Worm (Caenorhabditis elegans) whole organism, late embryonic: ENCODE measurements around the gene F38H4.3.

Experiments used
- C08G9.2 ChIP-seq: sonication (generic microtip); optimal IDR thresholded peaks from 2 replicates; lab custom pipeline; 2016; ENCODE audit warnings: mild to moderate bottlenecking, missing genetic modification characterization, moderate library complexity, missing compliant biosample characterization
- F13H6.1 ChIP-seq: sonication (generic microtip); optimal IDR thresholded peaks from 2 replicates; lab custom pipeline; 2016; ENCODE audit warnings: missing genetic modification characterization, missing compliant biosample characterization
- K02D7.2 ChIP-seq: sonication (generic microtip); optimal IDR thresholded peaks from 2 replicates; lab custom pipeline; 2017; ENCODE audit warnings: mild to moderate bottlenecking, missing genetic modification characterization, missing compliant biosample characterization
- ahr-1 ChIP-seq: sonication (generic microtip); optimal IDR thresholded peaks from 2 replicates; lab custom pipeline; 2016; ENCODE audit warnings: missing genetic modification characterization, missing compliant biosample characterization
- ceh-14 ChIP-seq: sonication (generic microtip); optimal IDR thresholded peaks from 2 replicates; lab custom pipeline; 2016; ENCODE audit warnings: missing genotype, missing genetic modification characterization, missing compliant biosample characterization
- ceh-19 ChIP-seq: fragments of 200-800 bp; sonication (Bioruptor generic); optimal IDR thresholded peaks from 2 replicates; lab custom pipeline; 2018; ENCODE audit warnings: mild to moderate bottlenecking, missing genetic modification characterization, missing compliant biosample characterization
- ceh-22 ChIP-seq: sonication (generic microtip); optimal IDR thresholded peaks from 2 replicates; lab custom pipeline; 2017; ENCODE audit warnings: missing biosample characterization, missing genetic modification characterization
- ceh-30 ChIP-seq: fragments of 150-350 bp; optimal IDR thresholded peaks from 2 replicates; lab custom pipeline; 2014; ENCODE audit warnings: missing biosample characterization, missing genetic modification characterization
- ceh-31 ChIP-seq: sonication (generic microtip); optimal IDR thresholded peaks from 2 replicates; lab custom pipeline; 2016; ENCODE audit warnings: missing genetic modification characterization, missing compliant biosample characterization
- ceh-34 ChIP-seq: sonication (generic microtip); optimal IDR thresholded peaks from 2 replicates; lab custom pipeline; 2016; ENCODE audit warnings: mild to moderate bottlenecking, missing genetic modification characterization, missing compliant biosample characterization
- ceh-48 ChIP-seq: sonication (generic microtip); optimal IDR thresholded peaks from 2 replicates; lab custom pipeline; 2016; ENCODE audit warnings: missing genetic modification characterization, inconsistent platforms, missing compliant biosample characterization
- ceh-6 ChIP-seq: fragments of 200-800 bp; sonication (Bioruptor generic); optimal IDR thresholded peaks from 2 replicates; lab custom pipeline; 2018; ENCODE audit warnings: mild to moderate bottlenecking, missing genetic modification characterization, missing compliant biosample characterization
- ceh-9 ChIP-seq: sonication (generic microtip); optimal IDR thresholded peaks from 2 replicates; lab custom pipeline; 2016; ENCODE audit warnings: mild to moderate bottlenecking, missing genetic modification characterization, inconsistent platforms, missing compliant biosample characterization
- che-1 ChIP-seq: sonication (generic microtip); optimal IDR thresholded peaks from 2 replicates; lab custom pipeline; 2016; ENCODE audit warnings: mild to moderate bottlenecking, missing genetic modification characterization, missing compliant biosample characterization
- dmd-4 ChIP-seq: sonication (generic microtip); optimal IDR thresholded peaks from 2 replicates; lab custom pipeline; 2016; ENCODE audit warnings: borderline replicate concordance, missing genetic modification characterization, missing compliant biosample characterization
- dve-1 ChIP-seq: sonication (generic microtip); optimal IDR thresholded peaks from 2 replicates; lab custom pipeline; 2017; ENCODE audit warnings: antibody characterized with exemption, mild to moderate bottlenecking, missing genetic modification characterization, missing compliant biosample characterization
- elt-4 ChIP-seq: sonication (generic microtip); optimal IDR thresholded peaks from 2 replicates; lab custom pipeline; 2016; ENCODE audit warnings: missing genetic modification characterization, missing compliant biosample characterization
- ets-4 ChIP-seq: sonication (generic microtip); optimal IDR thresholded peaks from 2 replicates; lab custom pipeline; 2016; ENCODE audit warnings: missing genetic modification characterization, missing compliant biosample characterization
- fax-1 ChIP-seq: sonication (generic microtip); optimal IDR thresholded peaks from 2 replicates; lab custom pipeline; 2016; ENCODE audit warnings: missing genotype, missing genetic modification characterization, missing compliant biosample characterization
- fkh-10 ChIP-seq: fragments of 150-350 bp; optimal IDR thresholded peaks from 2 replicates; lab custom pipeline; 2014; ENCODE audit warnings: missing biosample characterization, missing genetic modification reagents, missing genetic modification characterization
- fkh-6 ChIP-seq: sonication (generic microtip); optimal IDR thresholded peaks from 2 replicates; lab custom pipeline; 2016; ENCODE audit warnings: missing genetic modification characterization, missing compliant biosample characterization
- hlh-13 ChIP-seq: fragments of 200-800 bp; sonication (Bioruptor generic); optimal IDR thresholded peaks from 2 replicates; lab custom pipeline; 2018; ENCODE audit warnings: mild to moderate bottlenecking, missing genetic modification characterization, missing compliant biosample characterization
- hlh-15 ChIP-seq: sonication (generic microtip); optimal IDR thresholded peaks from 2 replicates; lab custom pipeline; 2016; ENCODE audit warnings: missing genetic modification characterization, missing compliant biosample characterization
- hlh-6 ChIP-seq: sonication (generic microtip); optimal IDR thresholded peaks from 2 replicates; lab custom pipeline; 2016; ENCODE audit warnings: missing genotype, missing genetic modification characterization, missing compliant biosample characterization
- hlh-8 ChIP-seq: sonication (generic microtip); optimal IDR thresholded peaks from 2 replicates; lab custom pipeline; 2016; ENCODE audit warnings: missing genotype, missing genetic modification characterization, missing compliant biosample characterization
- lim-6 ChIP-seq: sonication (generic microtip); optimal IDR thresholded peaks from 2 replicates; lab custom pipeline; 2016; ENCODE audit warnings: missing genetic modification characterization, missing compliant biosample characterization
- lin-11 ChIP-seq: fragments of 200-800 bp; sonication (Bioruptor generic); optimal IDR thresholded peaks from 2 replicates; lab custom pipeline; 2018; ENCODE audit warnings: mild to moderate bottlenecking, missing genetic modification characterization, missing compliant biosample characterization
- nfya-1 ChIP-seq: sonication (generic microtip); optimal IDR thresholded peaks from 2 replicates; lab custom pipeline; 2017; ENCODE audit warnings: missing genetic modification characterization, mild to moderate bottlenecking, missing compliant biosample characterization, antibody characterized with exemption, moderate library complexity
- nhr-11 ChIP-seq: fragments of 150-350 bp; optimal IDR thresholded peaks from 2 replicates; lab custom pipeline; 2014; ENCODE audit warnings: missing biosample characterization, missing genetic modification characterization
- nhr-232 ChIP-seq: sonication (generic microtip); optimal IDR thresholded peaks from 2 replicates; lab custom pipeline; 2016; ENCODE audit warnings: missing genetic modification characterization, missing compliant biosample characterization
- npax-4 ChIP-seq: sonication (generic microtip); optimal IDR thresholded peaks from 2 replicates; lab custom pipeline; 2016; ENCODE audit warnings: missing genetic modification characterization, missing compliant biosample characterization
- pag-3 ChIP-seq: sonication (generic microtip); optimal IDR thresholded peaks from 2 replicates; lab custom pipeline; 2016; ENCODE audit warnings: missing compliant biosample characterization, missing genetic modification characterization, borderline replicate concordance
- pat-9 ChIP-seq: fragments of 200-800 bp; sonication (Bioruptor generic); optimal IDR thresholded peaks from 2 replicates; lab custom pipeline; 2018; ENCODE audit warnings: mild to moderate bottlenecking, missing genetic modification characterization, moderate library complexity, missing compliant biosample characterization
- pha-4 ChIP-seq: fragments of 150-350 bp; optimal IDR thresholded peaks from 2 replicates; lab custom pipeline; 2018; ENCODE audit warnings: missing biosample characterization, missing genetic modification reagents, missing genetic modification characterization
- pros-1 ChIP-seq: fragments of 150-350 bp; optimal IDR thresholded peaks from 2 replicates; lab custom pipeline; 2014; ENCODE audit warnings: missing biosample characterization, missing genetic modification reagents, missing genetic modification characterization
- ref-2 ChIP-seq: sonication (generic microtip); optimal IDR thresholded peaks from 2 replicates; lab custom pipeline; 2016; ENCODE audit warnings: missing genetic modification characterization, missing compliant biosample characterization
- rnt-1 ChIP-seq: sonication (generic microtip); optimal IDR thresholded peaks from 2 replicates; lab custom pipeline; 2016; ENCODE audit warnings: missing genetic modification characterization, missing compliant biosample characterization
- sdc-2 ChIP-seq: sonication (generic microtip); optimal IDR thresholded peaks from 2 replicates; lab custom pipeline; 2016; ENCODE audit warnings: missing genotype, missing genetic modification characterization, missing compliant biosample characterization
- sox-4 ChIP-seq: sonication (generic microtip); optimal IDR thresholded peaks from 2 replicates; lab custom pipeline; 2017; ENCODE audit warnings: mild to moderate bottlenecking, missing genetic modification characterization, inconsistent platforms, missing compliant biosample characterization
- syd-9 ChIP-seq: sonication (generic microtip); optimal IDR thresholded peaks from 2 replicates; lab custom pipeline; 2016; ENCODE audit warnings: mild to moderate bottlenecking, missing genetic modification characterization, moderate library complexity, missing compliant biosample characterization
- tbx-2 ChIP-seq: sonication (generic microtip); optimal IDR thresholded peaks from 2 replicates; lab custom pipeline; 2016; ENCODE audit warnings: missing genetic modification characterization, missing compliant biosample characterization
- tbx-7 ChIP-seq: sonication (generic microtip); optimal IDR thresholded peaks from 2 replicates; lab custom pipeline; 2016; ENCODE audit warnings: missing genotype, missing genetic modification characterization, missing compliant biosample characterization
- ttx-3 ChIP-seq: sonication (generic microtip); optimal IDR thresholded peaks from 2 replicates; lab custom pipeline; 2016; ENCODE audit warnings: missing genetic modification reagents, missing genetic modification characterization, missing compliant biosample characterization
- unc-3 ChIP-seq, 2 experiments: fragments of 200-800 bp in 1 of 2; sonication (Bioruptor generic) in 1 of 2; sonication (generic microtip) in 1 of 2; conservative IDR thresholded peaks in 1 of 2; optimal IDR thresholded peaks in 1 of 2; 2 replicates each; pipeline versions ENCODE4 v1.3.6 to Lab custom; 2016 to 2022; ENCODE audit warnings: missing compliant biosample characterization in 2 of 2, missing genetic modification characterization in 2 of 2, missing genetic modification reagents in 1 of 2
- unc-42 ChIP-seq: sonication (generic microtip); optimal IDR thresholded peaks from 2 replicates; lab custom pipeline; 2016; ENCODE audit warnings: missing genotype, missing genetic modification characterization, missing compliant biosample characterization
- unc-86 ChIP-seq: sonication (generic microtip); optimal IDR thresholded peaks from 2 replicates; lab custom pipeline; 2016; ENCODE audit warnings: missing genetic modification characterization, missing compliant biosample characterization
- zip-5 ChIP-seq: sonication (generic microtip); optimal IDR thresholded peaks from 2 replicates; lab custom pipeline; 2016; ENCODE audit warnings: missing genetic modification characterization, missing compliant biosample characterization
- ztf-16 ChIP-seq: sonication (generic microtip); optimal IDR thresholded peaks from 2 replicates; lab custom pipeline; 2017; ENCODE audit warnings: missing genetic modification characterization, missing compliant biosample characterization

The F38H4.3 gene

DNA sequence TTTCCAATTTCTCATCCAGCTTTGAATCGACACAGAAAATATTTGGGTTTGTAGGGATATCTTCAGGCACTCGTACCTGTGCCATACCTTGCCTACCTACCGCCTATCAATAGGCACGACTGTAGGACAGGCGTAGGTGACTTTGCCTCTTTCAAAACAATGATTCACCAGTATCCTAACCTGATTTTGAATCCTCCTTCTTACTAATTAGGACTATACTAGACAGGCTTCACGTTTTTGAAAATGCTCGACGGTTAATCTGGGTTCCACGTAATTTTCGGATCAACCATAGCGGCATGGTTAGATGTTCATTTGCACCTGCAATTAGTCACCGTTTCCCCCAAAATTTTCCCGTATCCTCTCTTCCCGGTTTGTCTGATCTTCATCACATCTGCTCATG is 26.2 kb downstream of the F38H4.3 start:
- TF ChIP-seq C08G9.2 (tag; lab: Kevin White, UChicago) (no peak), hlh-15 (tag; lab: Kevin White, UChicago) (no peak), lim-6 (tag; lab: Kevin White, UChicago) (no peak), ceh-22 (tag; lab: Kevin White, UChicago) (no peak), ceh-31 (tag; lab: Kevin White, UChicago) (no peak), lin-11 (tag; lab: Kevin White, UChicago) (no peak), npax-4 (tag; lab: Kevin White, UChicago) (no peak), elt-4 (no peak), che-1 (tag; lab: Kevin White, UChicago) (no peak), nhr-232 (tag; lab: Kevin White, UChicago) (no peak), sdc-2 (tag; lab: Kevin White, UChicago) (no peak), rnt-1 (tag; lab: Kevin White, UChicago) (no peak), fkh-10 (no peak), ztf-16 (tag; lab: Kevin White, UChicago) (no peak), ceh-34 (tag; lab: Kevin White, UChicago) (no peak), ahr-1 (tag; lab: Kevin White, UChicago) (no peak)

DNA sequence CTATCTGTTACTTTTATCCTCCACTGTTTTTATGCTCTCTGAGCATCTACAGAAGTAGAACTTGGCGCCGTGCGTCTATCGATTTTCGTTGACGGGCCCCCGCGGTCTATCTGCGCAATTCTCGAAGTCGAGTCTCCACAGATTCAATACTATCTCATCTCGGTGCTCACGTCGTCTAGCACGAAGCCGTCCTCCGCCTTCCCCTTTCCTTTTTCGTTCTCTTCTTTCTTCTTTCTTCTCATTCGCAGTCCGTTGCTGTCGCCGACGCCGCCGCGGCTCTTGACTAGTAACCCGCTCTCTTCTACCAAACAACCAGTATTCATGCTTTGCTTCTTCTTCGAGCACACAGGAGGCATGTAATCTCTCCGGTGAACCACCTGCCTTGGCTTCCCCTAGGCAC is 28.9 kb downstream of the F38H4.3 start:
- TF ChIP-seq sox-4 (tag; lab: Kevin White, UChicago) (peak; percentile 26), ceh-48 (peak; percentile 93), nhr-11 (tag; lab: Kevin White, UChicago) (no peak), ceh-31 (tag; lab: Kevin White, UChicago) (peak; percentile 49), hlh-6 (peak; percentile 32), ceh-34 (tag; lab: Kevin White, UChicago) (peak; percentile 48), tbx-2 (peak; percentile 32), unc-3 (GFP tag; conservative IDR thresholded peaks at IDR 0.05; lab: Robert Waterston, UW) (no peak), unc-3 (tag; optimal IDR thresholded peaks at IDR 0.05; lab: Kevin White, UChicago) (no peak), C08G9.2 (tag; lab: Kevin White, UChicago) (peak; percentile 57), ceh-6 (GFP tag; lab: Kevin White, UChicago) (no peak), dve-1 (tag; lab: Kevin White, UChicago) (no peak), pros-1 (tag; lab: Kevin White, UChicago) (peak; percentile 65), ttx-3 (no peak), syd-9 (peak; percentile 43), nhr-232 (tag; lab: Kevin White, UChicago) (no peak), unc-42 (tag; lab: Kevin White, UChicago) (peak; percentile 57), elt-4 (peak; percentile 1), ceh-30 (tag; lab: Kevin White, UChicago) (no peak)

ce11 chrIV:11871898-11872297 is 29.7 kb downstream of the F38H4.3 start:
- TF ChIP-seq ceh-31 (tag; lab: Kevin White, UChicago) (peak; percentile 18), ahr-1 (tag; lab: Kevin White, UChicago) (no peak), ttx-3 (peak; percentile 41), dmd-4 (tag; lab: Kevin White, UChicago) (no peak), pat-9 (tag; lab: Kevin White, UChicago) (no peak), ceh-19 (GFP tag; lab: Kevin White, UChicago) (no peak), unc-86 (tag; lab: Kevin White, UChicago) (no peak), sox-4 (tag; lab: Kevin White, UChicago) (no peak), pag-3 (tag; lab: Kevin White, UChicago) (no peak), K02D7.2 (tag; lab: Kevin White, UChicago) (no peak), hlh-8 (no peak), che-1 (tag; lab: Kevin White, UChicago) (no peak), pha-4 (tag; lab: Kevin White, UChicago) (no peak), C08G9.2 (tag; lab: Kevin White, UChicago) (no peak), unc-42 (tag; lab: Kevin White, UChicago) (peak; percentile 66), F13H6.1 (tag; lab: Kevin White, UChicago) (no peak), sdc-2 (tag; lab: Kevin White, UChicago) (no peak), ceh-14 (tag; lab: Kevin White, UChicago) (peak; percentile 64), fkh-6 (no peak), ceh-9 (peak; percentile 27), ets-4 (tag; lab: Kevin White, UChicago) (no peak), lim-6 (tag; lab: Kevin White, UChicago) (peak; percentile 45), nfya-1 (peak; percentile 16), tbx-7 (no peak), fax-1 (tag; lab: Kevin White, UChicago) (no peak), zip-5 (tag; lab: Kevin White, UChicago) (no peak), ztf-16 (tag; lab: Kevin White, UChicago) (no peak), hlh-13 (no peak), ref-2 (tag; lab: Kevin White, UChicago) (no peak)
